Worm (Caenorhabditis elegans): ENCODE measurements around the gene F36A4.3.
A peak's percentile ranks its signal among the peaks of the same experiment; 100 is the strongest.

The F36A4.3 gene

DNA sequence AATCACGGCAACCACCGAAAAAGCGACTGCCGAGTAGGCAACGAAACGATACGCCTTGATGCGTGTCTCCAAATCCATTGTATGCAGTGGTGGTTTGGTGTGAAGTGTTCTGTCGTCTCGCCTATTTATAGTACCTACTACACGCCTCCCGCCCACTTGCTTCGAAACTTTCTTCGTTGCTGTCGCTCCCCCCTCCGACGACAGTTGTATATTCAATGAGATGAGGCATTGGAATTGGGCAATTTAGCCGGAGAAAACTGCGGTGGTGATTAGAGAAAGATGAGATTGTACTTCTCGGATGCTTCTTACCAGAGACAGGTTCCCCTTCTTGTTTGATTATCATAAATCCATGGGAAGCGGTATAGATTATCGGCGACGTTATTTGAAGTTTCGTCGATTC lies 24.9 kb upstream of the F36A4.3 start, which contains the start of gene col-34:
TSS of gene col-34 (minus strand) at position 101 of the 400 bp plus-strand sequence.
- TF ChIP-seq tbx-37 (GFP tag; conservative IDR thresholded peaks at IDR 0.05) (no peak), hmbx-1 (tag; optimal IDR thresholded peaks at IDR 0.05) (no peak), hnd-1 (tag; optimal IDR thresholded peaks at IDR 0.05) (no peak), tbx-11 (GFP tag; IDR thresholded peaks at IDR 0.05) (no peak), hmg-4 (GFP tag; optimal IDR thresholded peaks at IDR 0.05) (no peak), ceh-36 (tag; optimal IDR thresholded peaks at IDR 0.05) (no peak), ama-1 (optimal IDR thresholded peaks at IDR 0.05) (no peak), B0310.2 (tag; optimal IDR thresholded peaks at IDR 0.05) (no peak), ceh-13 (GFP tag; optimal IDR thresholded peaks at IDR 0.05) (no peak), scrt-1 (GFP tag; IDR thresholded peaks at IDR 0.05) (no peak), sea-1 (GFP tag; conservative IDR thresholded peaks at IDR 0.05) (no peak), flt-1 (GFP tag; IDR thresholded peaks at IDR 0.05) (no peak), aly-1 (tag; optimal IDR thresholded peaks at IDR 0.05) (no peak), ets-7 (tag; optimal IDR thresholded peaks at IDR 0.05) (no peak), pes-1 (GFP tag; IDR thresholded peaks at IDR 0.05) (no peak), tra-4 (tag; optimal IDR thresholded peaks at IDR 0.05) (no peak), F13C5.2 (tag; optimal IDR thresholded peaks at IDR 0.05) (no peak)

DNA sequence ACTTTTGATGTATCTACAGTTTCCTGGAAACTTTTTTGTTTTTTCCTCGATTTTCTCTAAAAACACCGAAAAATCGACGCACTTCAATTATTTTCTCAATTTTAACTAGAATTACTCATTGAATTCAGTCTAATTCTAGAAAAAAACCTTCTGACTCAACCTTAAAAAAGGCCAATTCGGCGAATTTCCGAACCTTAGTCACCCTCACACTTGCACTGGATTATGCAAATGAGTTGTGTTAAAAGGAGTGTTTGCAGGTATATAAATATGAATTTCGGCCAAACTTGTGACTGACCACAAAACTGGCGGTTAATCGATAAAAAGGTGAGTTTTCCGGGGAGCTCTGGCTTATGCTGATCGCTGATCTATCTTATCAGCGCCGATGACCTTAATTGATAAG lies 22.9 kb upstream of the F36A4.3 start, which contains the start of gene ttr-20:
TSS of gene ttr-20 (plus strand) at position 301 of the 400 bp plus-strand sequence.
- TF ChIP-seq ceh-36 (tag; optimal IDR thresholded peaks at IDR 0.05) (no peak), hnd-1 (tag; optimal IDR thresholded peaks at IDR 0.05) (no peak), hmbx-1 (tag; optimal IDR thresholded peaks at IDR 0.05) (no peak), tra-4 (tag; optimal IDR thresholded peaks at IDR 0.05) (no peak), sea-1 (GFP tag; conservative IDR thresholded peaks at IDR 0.05) (no peak), ceh-13 (GFP tag; optimal IDR thresholded peaks at IDR 0.05) (no peak), F13C5.2 (tag; optimal IDR thresholded peaks at IDR 0.05) (no peak), hmg-4 (GFP tag; optimal IDR thresholded peaks at IDR 0.05) (no peak), ets-7 (tag; optimal IDR thresholded peaks at IDR 0.05) (no peak), tbx-37 (GFP tag; conservative IDR thresholded peaks at IDR 0.05) (no peak), B0310.2 (tag; optimal IDR thresholded peaks at IDR 0.05) (no peak), pes-1 (GFP tag; IDR thresholded peaks at IDR 0.05) (no peak), flt-1 (GFP tag; IDR thresholded peaks at IDR 0.05) (no peak), tbx-11 (GFP tag; IDR thresholded peaks at IDR 0.05) (no peak), scrt-1 (GFP tag; IDR thresholded peaks at IDR 0.05) (no peak), ama-1 (optimal IDR thresholded peaks at IDR 0.05) (no peak), aly-1 (tag; optimal IDR thresholded peaks at IDR 0.05) (no peak)

DNA sequence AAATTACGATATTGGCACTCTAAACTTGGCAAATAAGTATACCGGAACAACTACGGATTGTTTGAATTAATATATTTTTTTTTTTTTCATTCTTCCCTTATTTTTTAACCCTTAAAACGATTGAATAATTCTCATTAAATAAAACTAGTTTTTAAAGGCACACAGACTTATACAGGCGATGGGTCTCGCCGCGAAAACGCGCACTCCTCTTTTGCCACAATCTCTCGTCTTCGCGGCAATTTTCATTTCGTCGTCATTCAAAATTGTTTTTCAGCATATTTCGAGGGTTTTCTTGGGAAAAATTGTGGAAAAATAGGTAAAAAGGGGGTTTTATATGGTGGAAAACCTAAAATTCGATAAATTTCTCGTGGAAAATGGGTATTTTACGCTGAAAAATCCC lies 22.1 kb upstream of the F36A4.3 start:
- no peak for TF ChIP-seq ceh-36 (tag; optimal IDR thresholded peaks at IDR 0.05)
- peak; percentile 18 for TF ChIP-seq F13C5.2 (tag; optimal IDR thresholded peaks at IDR 0.05)
- TF ChIP-seq tra-4 (tag; optimal IDR thresholded peaks at IDR 0.05), result no peak

DNA sequence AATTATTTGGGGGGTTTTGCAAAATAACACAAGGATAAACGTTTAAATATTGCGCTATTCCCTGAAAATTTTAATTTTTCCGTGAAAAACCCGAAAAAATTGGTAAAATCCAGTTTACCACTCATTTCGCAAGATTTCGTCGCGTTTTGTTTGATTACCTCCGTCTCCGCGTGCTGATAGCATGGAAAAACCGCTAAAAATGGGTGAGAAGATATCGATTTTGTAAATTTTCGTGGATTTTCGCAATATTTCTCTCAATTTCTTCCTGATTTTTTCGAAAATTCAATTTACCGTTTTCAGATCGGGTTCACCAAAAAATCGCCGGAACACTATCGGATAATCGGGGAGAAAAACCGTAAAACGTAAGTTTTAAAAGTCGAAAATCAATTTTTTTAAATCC lies 21.6 kb upstream of the F36A4.3 start, which contains the start of gene ama-1:
TSS of gene ama-1 (plus strand) at position 301 of the 400 bp plus-strand sequence.
- TF ChIP-seq tbx-37 (GFP tag; conservative IDR thresholded peaks at IDR 0.05), result no peak
- no peak for TF ChIP-seq hnd-1 (tag; optimal IDR thresholded peaks at IDR 0.05)
- TF ChIP-seq B0310.2 (tag; optimal IDR thresholded peaks at IDR 0.05), result no peak
- no peak for TF ChIP-seq pes-1 (GFP tag; IDR thresholded peaks at IDR 0.05)
- TF ChIP-seq tra-4 (tag; optimal IDR thresholded peaks at IDR 0.05), result no peak
- TF ChIP-seq hmg-4 (GFP tag; optimal IDR thresholded peaks at IDR 0.05), result no peak
- no peak for TF ChIP-seq aly-1 (tag; optimal IDR thresholded peaks at IDR 0.05)
- no peak for TF ChIP-seq scrt-1 (GFP tag; IDR thresholded peaks at IDR 0.05)
- TF ChIP-seq ama-1 (optimal IDR thresholded peaks at IDR 0.05), result no peak
- no peak for TF ChIP-seq ceh-36 (tag; optimal IDR thresholded peaks at IDR 0.05)
- no peak for TF ChIP-seq tbx-11 (GFP tag; IDR thresholded peaks at IDR 0.05)
- no peak for TF ChIP-seq sea-1 (GFP tag; conservative IDR thresholded peaks at IDR 0.05)
- no peak for TF ChIP-seq flt-1 (GFP tag; IDR thresholded peaks at IDR 0.05)
- no peak for TF ChIP-seq ets-7 (tag; optimal IDR thresholded peaks at IDR 0.05)
- TF ChIP-seq ceh-13 (GFP tag; optimal IDR thresholded peaks at IDR 0.05), result no peak
- no peak for TF ChIP-seq hmbx-1 (tag; optimal IDR thresholded peaks at IDR 0.05)
- TF ChIP-seq F13C5.2 (tag; optimal IDR thresholded peaks at IDR 0.05), result no peak

DNA sequence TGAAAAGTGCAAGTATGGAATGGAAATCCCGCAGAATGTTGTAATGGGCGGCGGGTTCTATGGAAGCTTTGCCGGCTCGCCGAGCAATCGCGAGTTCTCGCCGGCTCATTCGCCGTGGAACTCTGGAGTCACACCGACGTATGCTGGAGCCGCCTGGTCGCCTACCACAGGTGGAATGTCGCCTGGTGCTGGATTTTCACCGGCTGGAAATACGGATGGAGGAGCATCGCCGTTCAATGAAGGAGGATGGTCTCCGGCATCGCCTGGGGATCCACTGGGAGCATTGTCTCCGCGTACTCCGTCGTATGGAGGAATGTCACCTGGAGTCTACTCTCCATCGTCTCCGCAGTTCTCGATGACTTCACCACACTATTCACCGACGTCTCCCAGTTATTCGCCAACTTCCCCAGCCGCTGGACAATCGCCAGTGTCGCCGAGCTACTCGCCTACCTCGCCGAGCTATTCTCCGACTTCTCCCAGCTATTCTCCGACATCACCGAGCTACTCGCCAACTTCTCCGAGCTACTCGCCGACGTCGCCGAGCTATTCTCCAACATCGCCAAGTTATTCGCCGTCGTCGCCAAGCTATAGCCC lies 14.3 kb upstream of the F36A4.3 start:
- no peak for TF ChIP-seq hmbx-1 (tag; optimal IDR thresholded peaks at IDR 0.05)
- no peak for TF ChIP-seq tbx-11 (GFP tag; IDR thresholded peaks at IDR 0.05)
- TF ChIP-seq scrt-1 (GFP tag; IDR thresholded peaks at IDR 0.05), result no peak
- peak; percentile 1 for TF ChIP-seq aly-1 (tag; optimal IDR thresholded peaks at IDR 0.05)

DNA sequence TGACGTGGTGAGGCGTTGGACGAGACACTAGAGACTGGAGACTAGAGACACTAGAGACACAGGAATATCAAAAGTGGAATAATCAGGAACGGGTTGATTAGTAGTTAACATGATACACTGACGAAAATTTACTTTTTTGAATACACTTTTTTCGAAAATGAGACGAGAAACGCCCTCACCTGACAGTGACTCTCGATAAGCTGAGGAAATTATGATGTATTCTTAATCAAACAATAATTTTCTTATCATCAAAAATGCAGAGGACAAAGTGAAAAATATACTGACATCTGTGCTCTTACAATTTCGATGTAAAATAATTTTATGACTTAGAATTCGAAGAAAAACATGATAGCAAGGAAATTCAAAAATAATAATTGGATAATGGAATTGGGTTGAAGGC lies 10.0 kb upstream of the F36A4.3 start:
- TF ChIP-seq ama-1 (optimal IDR thresholded peaks at IDR 0.05) (no peak), hmbx-1 (tag; optimal IDR thresholded peaks at IDR 0.05) (no peak), scrt-1 (GFP tag; IDR thresholded peaks at IDR 0.05) (no peak), F13C5.2 (tag; optimal IDR thresholded peaks at IDR 0.05) (no peak), ceh-13 (GFP tag; optimal IDR thresholded peaks at IDR 0.05) (no peak), tbx-37 (GFP tag; conservative IDR thresholded peaks at IDR 0.05) (no peak), ceh-36 (tag; optimal IDR thresholded peaks at IDR 0.05) (no peak), hmg-4 (GFP tag; optimal IDR thresholded peaks at IDR 0.05) (no peak)

DNA sequence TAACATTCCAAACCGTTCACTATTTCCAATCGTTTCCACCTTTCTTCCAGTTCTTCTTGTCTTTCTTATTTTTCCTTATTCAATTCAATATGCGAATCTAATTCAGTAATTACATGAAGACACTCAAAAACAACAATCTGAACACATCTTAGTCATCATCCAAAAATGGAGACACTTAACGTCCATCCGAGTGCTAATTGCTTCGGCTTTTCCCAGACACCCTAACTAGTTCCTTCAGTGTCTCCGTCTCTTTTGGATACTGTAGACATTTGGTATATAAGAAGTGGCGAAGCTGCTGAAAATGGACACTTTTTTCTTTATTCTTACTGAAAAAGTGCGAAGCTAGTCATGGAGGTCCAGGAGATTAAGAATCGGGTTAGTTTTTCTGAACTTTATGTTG lies 6.4 kb upstream of the F36A4.3 start, which contains the start of gene col-33:
TSS of gene col-33 (plus strand) at position 301 of the 400 bp plus-strand sequence.
- TF ChIP-seq ama-1 (optimal IDR thresholded peaks at IDR 0.05), result no peak
- TF ChIP-seq tbx-11 (GFP tag; IDR thresholded peaks at IDR 0.05), result no peak
- no peak for TF ChIP-seq ceh-36 (tag; optimal IDR thresholded peaks at IDR 0.05)
- no peak for TF ChIP-seq hmg-4 (GFP tag; optimal IDR thresholded peaks at IDR 0.05)
- TF ChIP-seq F13C5.2 (tag; optimal IDR thresholded peaks at IDR 0.05), result no peak

DNA sequence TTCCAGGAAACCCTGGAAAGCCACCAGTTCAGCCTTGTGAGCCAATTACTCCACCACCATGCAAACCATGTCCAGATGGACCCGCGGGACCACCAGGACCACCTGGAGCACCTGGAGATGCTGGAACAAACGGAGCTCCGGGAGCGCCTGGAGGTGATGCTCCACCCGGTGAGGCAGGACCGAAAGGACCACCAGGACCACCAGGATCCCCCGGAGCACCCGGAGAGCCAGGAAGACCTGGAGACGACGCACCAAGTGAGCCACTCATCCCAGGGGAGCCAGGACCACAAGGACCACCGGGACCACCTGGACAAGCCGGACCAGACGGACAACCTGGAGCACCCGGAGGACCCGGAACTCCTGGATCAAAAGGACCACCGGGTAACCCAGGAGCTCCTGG lies 4.8 kb upstream of the F36A4.3 start:
- TF ChIP-seq ets-7 (tag; optimal IDR thresholded peaks at IDR 0.05) (no peak), pes-1 (GFP tag; IDR thresholded peaks at IDR 0.05) (no peak), hmbx-1 (tag; optimal IDR thresholded peaks at IDR 0.05) (no peak)
